Worm (Caenorhabditis elegans): Measurements from ENCODE around the gene F26F12.3.

Gene F26F12.3

DNA sequence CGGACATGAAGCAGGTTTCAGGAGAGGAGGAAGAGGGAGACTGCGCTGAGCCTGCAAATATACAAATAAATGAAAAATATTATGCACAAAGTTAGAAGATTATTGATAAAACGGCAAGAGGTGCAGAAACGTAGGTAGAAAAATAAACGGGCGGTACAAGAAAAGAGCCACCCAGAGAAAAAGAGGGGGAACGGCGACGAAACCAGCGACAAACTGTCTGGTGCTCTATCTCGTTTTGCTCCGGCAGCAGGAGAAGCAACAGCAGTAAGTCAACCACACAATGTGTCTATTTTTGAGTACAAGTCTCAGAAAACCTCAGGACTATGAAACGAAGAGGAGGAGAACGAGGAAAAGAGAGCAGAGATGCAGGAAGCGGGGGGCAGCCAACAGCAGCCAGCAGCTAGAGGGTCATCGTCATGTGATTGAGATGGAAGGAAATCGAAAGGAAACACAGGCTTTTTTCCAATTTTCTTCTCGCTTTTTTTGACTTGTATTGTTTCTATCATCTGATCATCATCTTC, at the start of gene F26F12.3:
Gene F26F12.3 (minus strand): TSS at position 51 of the 521 bp plus-strand sequence.
- TF ChIP-seq ztf-7 (tag; optimal IDR thresholded peaks at IDR 0.05) = peak; percentile 6
- no peak for TF ChIP-seq nhr-6 (tag; optimal IDR thresholded peaks at IDR 0.05)
- TF ChIP-seq nhr-42 (GFP tag; IDR thresholded peaks at IDR 0.05) = no peak
- no peak for TF ChIP-seq ceh-62 (tag; optimal IDR thresholded peaks at IDR 0.05)
- TF ChIP-seq F10B5.3 (tag; optimal IDR thresholded peaks at IDR 0.05) = no peak
- peak; percentile 35 for TF ChIP-seq spr-1 (tag; optimal IDR thresholded peaks at IDR 0.05)
- no peak for TF ChIP-seq ceh-28 (tag; optimal IDR thresholded peaks at IDR 0.05)
- no peak for TF ChIP-seq aly-2 (tag; optimal IDR thresholded peaks at IDR 0.05)
- no peak for TF ChIP-seq egl-27 (tag; optimal IDR thresholded peaks at IDR 0.05)
- peak; percentile 85 for TF ChIP-seq nhr-77 (tag; optimal IDR thresholded peaks at IDR 0.05)
- TF ChIP-seq set-16 (GFP tag; IDR thresholded peaks at IDR 0.05) = peak; percentile 64
- peak; percentile 16 for TF ChIP-seq rbr-2 (tag; optimal IDR thresholded peaks at IDR 0.05)
- no peak for TF ChIP-seq tag-97 (GFP tag; IDR thresholded peaks at IDR 0.05)
- peak; percentile 88 for TF ChIP-seq nhr-28 (tag; optimal IDR thresholded peaks at IDR 0.05)
- TF ChIP-seq dpl-1 (GFP tag; optimal IDR thresholded peaks at IDR 0.05) = peak; percentile 12
- no peak for TF ChIP-seq lin-13 (GFP tag; optimal IDR thresholded peaks at IDR 0.05)
- no peak for TF ChIP-seq spr-3 (GFP tag; optimal IDR thresholded peaks at IDR 0.05)
- no peak for TF ChIP-seq lim-7 (GFP tag; IDR thresholded peaks at IDR 0.05)
- no peak for TF ChIP-seq mes-2 (tag; optimal IDR thresholded peaks at IDR 0.05; ENCODE audit: poor library complexity, severe bottlenecking)
- TF ChIP-seq nhr-237 (tag; optimal IDR thresholded peaks at IDR 0.05) = no peak
- TF ChIP-seq R02D3.7 (tag; optimal IDR thresholded peaks at IDR 0.05) = no peak
- TF ChIP-seq nhr-25 (tag; optimal IDR thresholded peaks at IDR 0.05; ENCODE audit: borderline replicate concordance, insufficient read depth) = no peak
- no peak for TF ChIP-seq jun-1 (tag; optimal IDR thresholded peaks at IDR 0.05)
- TF ChIP-seq duxl-1 (tag; optimal IDR thresholded peaks at IDR 0.05; ENCODE audit: poor library complexity) = no peak
- TF ChIP-seq T26A8.4 (GFP tag; IDR thresholded peaks at IDR 0.05) = no peak
- TF ChIP-seq lin-38 (GFP tag; IDR thresholded peaks at IDR 0.05) = peak; percentile 45
- TF ChIP-seq skn-1 (tag; optimal IDR thresholded peaks at IDR 0.05) = no peak
- TF ChIP-seq zag-1 (tag; optimal IDR thresholded peaks at IDR 0.05) = no peak
- no peak for TF ChIP-seq madf-5 (GFP tag; IDR thresholded peaks at IDR 0.05)
- no peak for TF ChIP-seq F37D6.2 (tag; optimal IDR thresholded peaks at IDR 0.05)
- no peak for TF ChIP-seq unc-39 (tag; optimal IDR thresholded peaks at IDR 0.05)
- 0 out of 2 replicates have a peak, but pooled peaks have one; percentile 20 for TF ChIP-seq zfp-3 (GFP tag; conservative IDR thresholded peaks at IDR 0.05)
- peak; percentile 23 for TF ChIP-seq ama-1 (optimal IDR thresholded peaks at IDR 0.05)
- TF ChIP-seq F26F4.8 (GFP tag; conservative IDR thresholded peaks at IDR 0.05) = no peak
- no peak for TF ChIP-seq snpc-1.2 (GFP tag; IDR thresholded peaks at IDR 0.05)
- peak; percentile 88 for TF ChIP-seq dmd-6 (GFP tag; IDR thresholded peaks at IDR 0.05)
- no peak for TF ChIP-seq ceh-82 (tag; optimal IDR thresholded peaks at IDR 0.05)
- TF ChIP-seq aha-1 (tag) = peak; percentile 30
- no peak for TF ChIP-seq ZK546.5 (tag; optimal IDR thresholded peaks at IDR 0.05)
- TF ChIP-seq madf-9 (GFP tag; conservative IDR thresholded peaks at IDR 0.05) = no peak; the same call in 1 of the 2 replicates
- 0 out of 2 replicates have a peak, but pooled peaks have one; percentile 38 for TF ChIP-seq tra-1 (GFP tag; IDR thresholded peaks at IDR 0.05)
- TF ChIP-seq daf-12 (tag; optimal IDR thresholded peaks at IDR 0.05) = no peak
- TF ChIP-seq ctbp-1 (GFP tag; IDR thresholded peaks at IDR 0.05) = peak; percentile 79
- no peak for TF ChIP-seq sdz-12 (GFP tag; optimal IDR thresholded peaks at IDR 0.05)
- TF ChIP-seq nhr-10 (tag; optimal IDR thresholded peaks at IDR 0.05) = peak; percentile 38
- no peak for TF ChIP-seq Y5F2A.4 (GFP tag; optimal IDR thresholded peaks at IDR 0.05)
- peak; percentile 33 for TF ChIP-seq mxl-3 (GFP tag; optimal IDR thresholded peaks at IDR 0.05)
- no peak for TF ChIP-seq cey-2 (tag; optimal IDR thresholded peaks at IDR 0.05; ENCODE audit: borderline replicate concordance, insufficient read depth)
- TF ChIP-seq unc-130 (GFP tag; optimal IDR thresholded peaks at IDR 0.05) = no peak
- TF ChIP-seq D1046.2 (GFP tag; IDR thresholded peaks at IDR 0.05) = no peak
- peak; percentile 84 for TF ChIP-seq nhr-11 (tag; optimal IDR thresholded peaks at IDR 0.05)
- no peak for TF ChIP-seq ztf-11 (tag; optimal IDR thresholded peaks at IDR 0.05)
- no peak for TF ChIP-seq Y75B8A.6 (GFP tag; IDR thresholded peaks at IDR 0.05)

Measured in whole organism, L4 larva.